Worm (Caenorhabditis elegans) whole organism, dauer: ENCODE measurements around the gene gasr-8.

Experiments used
- unc-62 ChIP-seq: sonication (generic microtip); optimal IDR thresholded peaks from 2 replicates; lab custom pipeline; 2017; ENCODE audit warnings: missing biosample characterization, missing genetic modification reagents, missing genetic modification characterization

Gene gasr-8

ce11 chrV:14680014-14680413 lies 8.9 kb upstream of the gasr-8 start, which contains the start of gene C47E8.3:
C47E8.3 (plus strand) TSS chrV:14680314.
- no peak for TF ChIP-seq unc-62 (GFP tag; lab: Kevin White, UChicago)

ce11 chrV:14682870-14683269 lies 6.0 kb upstream of the gasr-8 start:
- TF ChIP-seq unc-62 (GFP tag; lab: Kevin White, UChicago), result no peak

ce11 chrV:14683291-14683690 lies 5.6 kb upstream of the gasr-8 start:
- TF ChIP-seq unc-62 (GFP tag; lab: Kevin White, UChicago), result no peak

- TF ChIP-seq unc-62 (GFP tag; lab: Kevin White, UChicago), result no peak
Observed at ce11 chrV:14683926-14684325, 5.0 kb upstream of the gasr-8 start.

- TF ChIP-seq unc-62 (GFP tag; lab: Kevin White, UChicago), result no peak
Observed at ce11 chrV:14684359-14685312, 4.3 kb upstream of the gasr-8 start, which contains the start of gene hsp-90. hsp-90 (plus strand) TSS chrV:14684918.

ce11 chrV:14685435-14686058 lies 3.4 kb upstream of the gasr-8 start, which contains the start of gene C47E8.4:
C47E8.4 (minus strand) TSS chrV:14685485.
- no peak for TF ChIP-seq unc-62 (GFP tag; lab: Kevin White, UChicago)

- no peak for TF ChIP-seq unc-62 (GFP tag; lab: Kevin White, UChicago)
Observed at ce11 chrV:14686231-14687105, 2.4 kb upstream of the gasr-8 start.

- no peak for TF ChIP-seq unc-62 (GFP tag; lab: Kevin White, UChicago)
Observed at ce11 chrV:14687106-14687964, 1.6 kb upstream of the gasr-8 start.

ce11 chrV:14688097-14688912 lies 605 bp upstream of the gasr-8 start, which contains the start of gene C47E8.11:
C47E8.11 (plus strand) TSS chrV:14688616.
- no peak for TF ChIP-seq unc-62 (GFP tag; lab: Kevin White, UChicago)

- TF ChIP-seq unc-62 (GFP tag; lab: Kevin White, UChicago), result no peak
Observed at ce11 chrV:14695713-14696112, 6.8 kb downstream of the gasr-8 start.

- no peak for TF ChIP-seq unc-62 (GFP tag; lab: Kevin White, UChicago)
Observed at ce11 chrV:14696604-14697307, 7.8 kb downstream of the gasr-8 start, which contains the start of gene unc-112. unc-112 (minus strand) TSS chrV:14696654.

- TF ChIP-seq unc-62 (GFP tag; lab: Kevin White, UChicago), result no peak
Observed at ce11 chrV:14698005-14698404, 9.1 kb downstream of the gasr-8 start.

ce11 chrV:14698666-14699065 lies 9.8 kb downstream of the gasr-8 start, which contains the start of gene set-5:
set-5 (plus strand) TSS chrV:14698966.
- TF ChIP-seq unc-62 (GFP tag; lab: Kevin White, UChicago), result no peak
